Fruit fly (Drosophila melanogaster) whole organism: ENCODE measurements around the gene mRpL36.

Source experiments
- pan ChIP-seq: fragments of >200 bp; optimal IDR thresholded peaks from 2 replicates; lab custom pipeline; 2017
- psq ChIP-seq: fragments of >200 bp; optimal IDR thresholded peaks from 2 replicates; lab custom pipeline; 2017

- TF ChIP-seq psq (lab: Kevin White, UChicago) (no peak), pan (lab: Kevin White, UChicago) (no peak)
These were observed 3.3 kb downstream of the mRpL36 start, which contains the start of gene ldbr for dm6 chr3L:8121590-8121989.
